Fruit fly (Drosophila melanogaster) whole organism: ENCODE measurements around the gene smash.

ENCODE experiments used
- CG8478 ChIP-seq: fragments of >200 bp; optimal IDR thresholded peaks from 2 replicates; lab custom pipeline; 2018; ENCODE audit warnings: inconsistent platforms
- pan ChIP-seq: fragments of >200 bp; optimal IDR thresholded peaks from 2 replicates; lab custom pipeline; 2017
- usp ChIP-seq: fragments of >200 bp; optimal IDR thresholded peaks from 2 replicates; lab custom pipeline; 2017; ENCODE audit warnings: missing biosample characterization, missing genetic modification characterization, mixed read lengths

- TF ChIP-seq pan (no peak), CG8478 (lab: Kevin White, UChicago) (no peak), usp (GFP tag; lab: Kevin White, UChicago) (no peak)
Measured at dm6 chr3R:4645457-4646082, 13.8 kb upstream of the smash start, which contains the start of the genes Dlip2 and rpk.
